Worm (Caenorhabditis elegans): ENCODE data around the gene F35F10.5.

Gene F35F10.5

ce11 chrV:3308169-3308568 is 23.4 kb downstream of the F35F10.5 start, which contains the start of gene srbc-3:
Gene srbc-3, plus strand, starts transcription at chrV:3308469.
- TF ChIP-seq Y53G8AR.9 (GFP tag; conservative IDR thresholded peaks at IDR 0.05) (no peak), snpc-1.1 (tag; optimal IDR thresholded peaks at IDR 0.05; ENCODE audit: insufficient read depth) (no peak), F57A8.1 (GFP tag; optimal IDR thresholded peaks at IDR 0.05) (no peak), lsy-27 (tag; optimal IDR thresholded peaks at IDR 0.05; ENCODE audit: borderline replicate concordance, insufficient read depth) (no peak), lag-1 (GFP tag; IDR thresholded peaks at IDR 0.05) (no peak), dox-1 (GFP tag; IDR thresholded peaks at IDR 0.05) (no peak), ztf-18 (tag; optimal IDR thresholded peaks at IDR 0.05) (no peak)

- TF ChIP-seq K12H6.12 (tag; optimal IDR thresholded peaks at IDR 0.05) (no peak), let-526 (GFP tag; IDR thresholded peaks at IDR 0.05) (no peak), athp-1 (tag; optimal IDR thresholded peaks at IDR 0.05) (no peak), hmg-1.2 (GFP tag; IDR thresholded peaks at IDR 0.05) (peak; percentile 74; the same call in 1 of the 2 replicates), nfyb-1 (GFP tag; IDR thresholded peaks at IDR 0.05) (peak; percentile 72; the same call in 1 of the 2 replicates), ztf-26 (tag; optimal IDR thresholded peaks at IDR 0.05) (no peak), rcor-1 (GFP tag; IDR thresholded peaks at IDR 0.05) (peak; percentile 66), nhr-80 (tag; optimal IDR thresholded peaks at IDR 0.05) (peak; percentile 56), F37B4.10 (GFP tag; IDR thresholded peaks at IDR 0.05) (no peak), attf-3 (GFP tag; conservative IDR thresholded peaks at IDR 0.05) (no peak), attf-5 (GFP tag; optimal IDR thresholded peaks at IDR 0.05) (peak; percentile 11), dox-1 (GFP tag; IDR thresholded peaks at IDR 0.05) (peak; percentile 86), ztf-3 (GFP tag; optimal IDR thresholded peaks at IDR 0.05) (no peak), xnd-1 (tag; optimal IDR thresholded peaks at IDR 0.05) (no peak)
Observed at ce11 chrV:3312067-3312666, 27.4 kb downstream of the F35F10.5 start, which contains the start of gene arrd-18. Gene arrd-18, minus strand, starts transcription at chrV:3312117.

- TF ChIP-seq lin-54 (GFP tag; optimal IDR thresholded peaks at IDR 0.05) (peak; percentile 32), snpc-4 (GFP tag; optimal IDR thresholded peaks at IDR 0.05) (no peak), snpc-4 (tag; optimal IDR thresholded peaks at IDR 0.05) (peak in 2 of 4 experiments; percentile 5 to 10), ztf-25 (GFP tag; IDR thresholded peaks at IDR 0.05) (no peak), hmg-20 (GFP tag; IDR thresholded peaks at IDR 0.05) (peak; percentile 52; the same call in 1 of the 2 replicates), attf-5 (GFP tag; optimal IDR thresholded peaks at IDR 0.05) (peak; percentile 65), F10E7.11 (tag; optimal IDR thresholded peaks at IDR 0.05) (no peak), nhr-80 (tag; optimal IDR thresholded peaks at IDR 0.05) (peak; percentile 73), somi-1 (GFP tag; optimal IDR thresholded peaks at IDR 0.05) (no peak), sdz-38 (tag; optimal IDR thresholded peaks at IDR 0.05) (no peak), K12H6.12 (tag; optimal IDR thresholded peaks at IDR 0.05) (peak; percentile 52), rpc-1 (optimal IDR thresholded peaks at IDR 0.05) (no peak), rpc-1 (tag; optimal IDR thresholded peaks at IDR 0.05) (no peak), lag-1 (GFP tag; IDR thresholded peaks at IDR 0.05) (0 out of 2 replicates have a peak, but pooled peaks have one; percentile 64), tbp1 (GFP tag; optimal IDR thresholded peaks at IDR 0.05) (peak; percentile 36), sea-2 (GFP tag; IDR thresholded peaks at IDR 0.05) (no peak), rcor-1 (GFP tag; IDR thresholded peaks at IDR 0.05) (peak; percentile 49; the same call in 1 of the 2 replicates), Y79H2A.3 (GFP tag; conservative IDR thresholded peaks at IDR 0.05) (no peak), tlf-1 (GFP tag; optimal IDR thresholded peaks at IDR 0.05) (no peak), hmg-1.2 (GFP tag; IDR thresholded peaks at IDR 0.05) (no peak; the same call in 1 of the 2 replicates), F22D6.2 (tag; optimal IDR thresholded peaks at IDR 0.05) (peak; percentile 69), snpc-1.1 (tag; optimal IDR thresholded peaks at IDR 0.05; ENCODE audit: insufficient read depth) (no peak), ztf-26 (tag; optimal IDR thresholded peaks at IDR 0.05) (peak; percentile 21), ztf-28 (GFP tag; IDR thresholded peaks at IDR 0.05) (no peak), Y95B8A.8 (GFP tag; IDR thresholded peaks at IDR 0.05) (no peak), Y53G8AR.9 (GFP tag; conservative IDR thresholded peaks at IDR 0.05) (peak; percentile 47; the same call in 1 of the 2 replicates), cebp-1 (GFP tag; IDR thresholded peaks at IDR 0.05) (peak; percentile 47; the same call in 1 of the 2 replicates), cebp-1 (tag; optimal IDR thresholded peaks at IDR 0.05) (no peak), lin-35 (GFP tag; optimal IDR thresholded peaks at IDR 0.05) (no peak), F23B12.7 (tag; optimal IDR thresholded peaks at IDR 0.05; ENCODE audit: insufficient read depth) (no peak), F37B4.10 (GFP tag; IDR thresholded peaks at IDR 0.05) (no peak), dpl-1 (GFP tag; optimal IDR thresholded peaks at IDR 0.05) (no peak), ceh-100 (GFP tag; IDR thresholded peaks at IDR 0.05) (peak; percentile 48; the same call in 1 of the 2 replicates)
Observed at ce11 chrV:3315308-3315707, 30.6 kb downstream of the F35F10.5 start, which contains the start of gene arrd-19. Gene arrd-19, minus strand, starts transcription at chrV:3315516.

Measured in whole organism, young adult.